Fruit fly (Drosophila melanogaster): ENCODE measurements around the gene PIG-C.

Gene PIG-C

dm6 chr3L:3338882-3339590 lies 20.0 kb upstream of the PIG-C start:
- no peak for TF ChIP-seq Sin3A (optimal IDR thresholded peaks at IDR 0.05)
- no peak for TF ChIP-seq Myc (optimal IDR thresholded peaks at IDR 0.05)
- TF ChIP-seq ttk (optimal IDR thresholded peaks at IDR 0.05), result no peak
- no peak for TF ChIP-seq h (optimal IDR thresholded peaks at IDR 0.05)
- no peak for TF ChIP-seq insv (optimal IDR thresholded peaks at IDR 0.05)
- TF ChIP-seq psq (optimal IDR thresholded peaks at IDR 0.05), result no peak

dm6 chr3L:3338028-3338855 lies 19.2 kb upstream of the PIG-C start:
- no peak for TF ChIP-seq insv (optimal IDR thresholded peaks at IDR 0.05)

dm6 chr3L:3337345-3337928 lies 18.4 kb upstream of the PIG-C start:
- TF ChIP-seq Myc (optimal IDR thresholded peaks at IDR 0.05) (no peak), Sin3A (optimal IDR thresholded peaks at IDR 0.05) (no peak), ttk (optimal IDR thresholded peaks at IDR 0.05) (no peak), h (optimal IDR thresholded peaks at IDR 0.05) (no peak), insv (optimal IDR thresholded peaks at IDR 0.05) (no peak), psq (optimal IDR thresholded peaks at IDR 0.05) (no peak)

- no peak for TF ChIP-seq Sin3A (optimal IDR thresholded peaks at IDR 0.05)
- no peak for TF ChIP-seq h (optimal IDR thresholded peaks at IDR 0.05)
- no peak for TF ChIP-seq ttk (optimal IDR thresholded peaks at IDR 0.05)
- TF ChIP-seq psq (optimal IDR thresholded peaks at IDR 0.05), result no peak
- TF ChIP-seq Myc (optimal IDR thresholded peaks at IDR 0.05), result no peak
- TF ChIP-seq insv (optimal IDR thresholded peaks at IDR 0.05), result no peak
Measured at dm6 chr3L:3336368-3337164, 17.5 kb upstream of the PIG-C start, which contains the start of the genes Drsl6 and kst. Gene Drsl6, minus strand, starts transcription at chr3L:3336418. Gene kst, plus strand, starts transcription at chr3L:3336860.

- no peak for TF ChIP-seq Myc (optimal IDR thresholded peaks at IDR 0.05)
Measured at dm6 chr3L:3335688-3336087, 16.7 kb upstream of the PIG-C start, which contains the start of gene Drsl1. Gene Drsl1, minus strand, starts transcription at chr3L:3335788.

- TF ChIP-seq h (optimal IDR thresholded peaks at IDR 0.05), result no peak
- TF ChIP-seq Sin3A (optimal IDR thresholded peaks at IDR 0.05), result no peak
- no peak for TF ChIP-seq Myc (optimal IDR thresholded peaks at IDR 0.05)
- TF ChIP-seq ttk (optimal IDR thresholded peaks at IDR 0.05), result no peak
- TF ChIP-seq psq (optimal IDR thresholded peaks at IDR 0.05), result no peak
- no peak for TF ChIP-seq insv (optimal IDR thresholded peaks at IDR 0.05)
Measured at dm6 chr3L:3334784-3335183, 15.8 kb upstream of the PIG-C start, which contains the start of gene CG14969. Gene CG14969, minus strand, starts transcription at chr3L:3334978.

- TF ChIP-seq psq (optimal IDR thresholded peaks at IDR 0.05) (no peak), insv (optimal IDR thresholded peaks at IDR 0.05) (no peak), Sin3A (optimal IDR thresholded peaks at IDR 0.05) (no peak), ttk (optimal IDR thresholded peaks at IDR 0.05) (no peak), h (optimal IDR thresholded peaks at IDR 0.05) (no peak), Myc (optimal IDR thresholded peaks at IDR 0.05) (no peak)
Measured at dm6 chr3L:3329763-3330162, 10.7 kb upstream of the PIG-C start, which contains the start of gene CG14961. Gene CG14961, plus strand, starts transcription at chr3L:3330063.

- TF ChIP-seq h (optimal IDR thresholded peaks at IDR 0.05) (no peak), Myc (optimal IDR thresholded peaks at IDR 0.05) (no peak), psq (optimal IDR thresholded peaks at IDR 0.05) (no peak), ttk (optimal IDR thresholded peaks at IDR 0.05) (no peak), Sin3A (optimal IDR thresholded peaks at IDR 0.05) (no peak), insv (optimal IDR thresholded peaks at IDR 0.05) (no peak)
Measured at dm6 chr3L:3328771-3329170, 9.7 kb upstream of the PIG-C start, which contains the start of gene Strip. Gene Strip, minus strand, starts transcription at chr3L:3328871.

dm6 chr3L:3325925-3326903 lies 7.2 kb upstream of the PIG-C start, which contains the start of gene Gtpx:
Gene Gtpx, plus strand, starts transcription at chr3L:3326265.
- TF ChIP-seq h (optimal IDR thresholded peaks at IDR 0.05) (peak; percentile 57), insv (optimal IDR thresholded peaks at IDR 0.05) (no peak)

dm6 chr3L:3325597-3325924 lies 6.5 kb upstream of the PIG-C start:
- TF ChIP-seq ttk (optimal IDR thresholded peaks at IDR 0.05) (no peak), insv (optimal IDR thresholded peaks at IDR 0.05) (no peak), Sin3A (optimal IDR thresholded peaks at IDR 0.05) (no peak)
